Worm (Caenorhabditis elegans) whole organism, young adult: Measurements from ENCODE around the gene C08F1.11.

Source experiments
- F49E8.2 ChIP-seq: sonication (generic microtip); optimal IDR thresholded peaks from 3 replicates; lab custom pipeline; 2017; ENCODE audit warnings: missing genetic modification characterization, mild to moderate bottlenecking, missing compliant biosample characterization, antibody characterized with exemption, moderate library complexity; ENCODE audit not compliant: insufficient read depth
- lag-1 ChIP-seq: fragments of 200-800 bp; sonication (Bioruptor generic); IDR thresholded peaks from 2 replicates; pipeline ENCODE4 v1.3.6; 2022; ENCODE audit warnings: missing genetic modification reagents, missing genetic modification characterization, missing compliant biosample characterization
- sea-2 ChIP-seq: fragments of 200-800 bp; sonication (Bioruptor generic); IDR thresholded peaks from 2 replicates; pipeline ENCODE4 v1.3.6; 2022; ENCODE audit warnings: missing genetic modification characterization, missing compliant biosample characterization
- unc-62 ChIP-seq: fragments of 150-350 bp; optimal IDR thresholded peaks from 2 replicates; lab custom pipeline; 2014; ENCODE audit warnings: missing biosample characterization, missing genetic modification reagents, missing genetic modification characterization

ce11 chrII:1738844-1739243 is 45.9 kb downstream of the C08F1.11 start, which contains the start of the genes irld-9 and irld-33:
- TF ChIP-seq lag-1 (no peak), F49E8.2 (tag; lab: Kevin White, UChicago) (no peak), unc-62 (GFP tag; lab: Kevin White, UChicago) (no peak), sea-2 (GFP tag; lab: Robert Waterston, UW) (no peak)
